Fruit fly (Drosophila melanogaster) whole organism, prepupa: Measurements from ENCODE around the gene CG14434.

Source experiments
- CG11762 ChIP-seq: fragments of 200-800 bp; sonication (Bioruptor generic); optimal IDR thresholded peaks from 3 replicates; lab custom pipeline; 2016; ENCODE audit warnings: missing biosample characterization, missing genetic modification characterization; ENCODE audit not compliant: insufficient read depth
- CG11902 ChIP-seq: fragments of 200-800 bp; sonication (Bioruptor generic); optimal IDR thresholded peaks from 3 replicates; lab custom pipeline; 2016; ENCODE audit warnings: missing biosample characterization, missing genetic modification characterization
- CG15336 ChIP-seq: fragments of 200-800 bp; sonication (Bioruptor generic); IDR thresholded peaks from 2 replicates; pipeline ENCODE4 v1.3.6; 2022; ENCODE audit warnings: missing biosample characterization, missing genetic modification characterization
- CG16779 ChIP-seq: fragments of 200-800 bp; sonication (Bioruptor generic); optimal IDR thresholded peaks from 3 replicates; lab custom pipeline; 2017; ENCODE audit warnings: missing biosample characterization, mild to moderate bottlenecking, missing genetic modification characterization
- CG32006 ChIP-seq: fragments of 200-800 bp; sonication (Bioruptor generic); optimal IDR thresholded peaks from 3 replicates; lab custom pipeline; 2017; ENCODE audit warnings: missing biosample characterization, mild to moderate bottlenecking, missing genetic modification characterization
- CG3919 ChIP-seq: fragments of 200-800 bp; sonication (Bioruptor generic); optimal IDR thresholded peaks from 3 replicates; lab custom pipeline; 2016; ENCODE audit warnings: missing biosample characterization, missing genetic modification characterization
- CG6276 ChIP-seq: fragments of 200-800 bp; sonication (Bioruptor generic); optimal IDR thresholded peaks from 2 replicates; lab custom pipeline; 2017; ENCODE audit warnings: missing biosample characterization, mild to moderate bottlenecking, missing genetic modification characterization
- CG6808 ChIP-seq: fragments of 200-800 bp; sonication (Bioruptor generic); optimal IDR thresholded peaks from 3 replicates; lab custom pipeline; 2017; ENCODE audit warnings: missing biosample characterization, missing genetic modification characterization, mild to moderate bottlenecking, moderate library complexity, missing genetic modification reagents
- CG6854 ChIP-seq: fragments of 200-800 bp; sonication (Bioruptor generic); optimal IDR thresholded peaks from 2 replicates; lab custom pipeline; 2017; ENCODE audit warnings: missing biosample characterization, mild to moderate bottlenecking, missing genetic modification characterization
- CG9139 ChIP-seq: fragments of 200-800 bp; sonication (Bioruptor generic); optimal IDR thresholded peaks from 3 replicates; lab custom pipeline; 2017; ENCODE audit warnings: missing biosample characterization, mild to moderate bottlenecking, missing genetic modification characterization
- Eip75B ChIP-seq: fragments of 200-800 bp; sonication (Bioruptor generic); optimal IDR thresholded peaks from 3 replicates; lab custom pipeline; 2016; ENCODE audit warnings: missing biosample characterization, missing genetic modification characterization
- Eip78C ChIP-seq: fragments of 200-800 bp; sonication (Bioruptor generic); peaks from one replicate; lab custom pipeline; 2016; ENCODE audit warnings: missing biosample characterization, missing genetic modification characterization
- Eip93F ChIP-seq: fragments of 200-800 bp; sonication (Bioruptor generic); optimal IDR thresholded peaks from 2 replicates; lab custom pipeline; 2016; ENCODE audit warnings: missing biosample characterization, mild to moderate bottlenecking, missing genetic modification characterization
- Hr38 ChIP-seq: sonication (Bioruptor generic); optimal IDR thresholded peaks from 2 replicates; lab custom pipeline; 2016; ENCODE audit warnings: missing biosample characterization, missing genetic modification characterization
- Hr39 ChIP-seq: fragments of 200-800 bp; sonication (Bioruptor generic); optimal IDR thresholded peaks from 2 replicates; lab custom pipeline; 2016; ENCODE audit warnings: missing biosample characterization, missing genetic modification characterization
- Hr4 ChIP-seq: fragments of 200-800 bp; sonication (Bioruptor generic); optimal IDR thresholded peaks from 3 replicates; lab custom pipeline; 2016; ENCODE audit warnings: missing biosample characterization, missing genetic modification characterization
- Smox ChIP-seq: fragments of 200-800 bp; sonication (Bioruptor generic); optimal IDR thresholded peaks from 3 replicates; lab custom pipeline; 2016; ENCODE audit warnings: missing biosample characterization, missing genetic modification characterization
- Sox102F ChIP-seq: fragments of 200-800 bp; sonication (Bioruptor generic); optimal IDR thresholded peaks from 2 replicates; lab custom pipeline; 2016; ENCODE audit warnings: missing biosample characterization, mild to moderate bottlenecking, missing genetic modification characterization
- achi ChIP-seq: fragments of 200-800 bp; sonication (Bioruptor generic); optimal IDR thresholded peaks from 3 replicates; lab custom pipeline; 2016; ENCODE audit warnings: missing biosample characterization, missing genetic modification characterization
- cyc ChIP-seq: fragments of 200-800 bp; sonication (Bioruptor generic); optimal IDR thresholded peaks from 3 replicates; lab custom pipeline; 2016; ENCODE audit warnings: missing biosample characterization, missing genetic modification characterization
- dsx ChIP-seq: fragments of 200-800 bp; optimal IDR thresholded peaks from 3 replicates; lab custom pipeline; 2019; ENCODE audit warnings: missing biosample characterization, mild to moderate bottlenecking, missing genetic modification characterization, moderate library complexity; ENCODE audit not compliant: poor library complexity, severe bottlenecking
- esn ChIP-seq: fragments of 200-800 bp; sonication (Bioruptor generic); optimal IDR thresholded peaks from 2 replicates; lab custom pipeline; 2016; ENCODE audit warnings: missing biosample characterization, mild to moderate bottlenecking, missing genetic modification characterization, moderate library complexity
- fkh ChIP-seq: fragments of 200-800 bp; sonication (Bioruptor generic); optimal IDR thresholded peaks from 3 replicates; lab custom pipeline; 2017; ENCODE audit warnings: missing biosample characterization, mild to moderate bottlenecking, missing genetic modification characterization, moderate library complexity
- lz ChIP-seq: fragments of 200-800 bp; sonication (Bioruptor generic); optimal IDR thresholded peaks from 3 replicates; lab custom pipeline; 2016; ENCODE audit warnings: missing biosample characterization, missing genetic modification characterization
- net ChIP-seq: fragments of 200-800 bp; sonication (Bioruptor generic); optimal IDR thresholded peaks from 3 replicates; lab custom pipeline; 2016; ENCODE audit warnings: missing biosample characterization, missing genetic modification characterization
- pdm3 ChIP-seq: fragments of 200-800 bp; sonication (Bioruptor generic); optimal IDR thresholded peaks from 3 replicates; lab custom pipeline; 2016; ENCODE audit warnings: missing biosample characterization, missing genetic modification characterization
- salr ChIP-seq, 2 experiments: fragments of 200-800 bp; sonication (Bioruptor generic); optimal IDR thresholded peaks; 3 replicates each; lab custom pipeline; 2016 to 2018; ENCODE audit warnings: missing biosample characterization in 2 of 2, missing genetic modification characterization in 2 of 2, mild to moderate bottlenecking in 1 of 2
- spab ChIP-seq: fragments of 200-800 bp; sonication (Bioruptor generic); optimal IDR thresholded peaks from 2 replicates; lab custom pipeline; 2017; ENCODE audit warnings: missing biosample characterization, mild to moderate bottlenecking, missing genetic modification characterization, missing genetic modification reagents
- svp ChIP-seq: fragments of 200-800 bp; sonication (Bioruptor generic); peaks from one replicate; lab custom pipeline; 2016; ENCODE audit warnings: missing biosample characterization, missing genetic modification characterization
- topi ChIP-seq: fragments of 200-800 bp; sonication (Bioruptor generic); optimal IDR thresholded peaks from 3 replicates; lab custom pipeline; 2016; ENCODE audit warnings: missing biosample characterization, missing genetic modification characterization
- vri ChIP-seq: fragments of 200-800 bp; sonication (Bioruptor generic); optimal IDR thresholded peaks from 3 replicates; lab custom pipeline; 2016; ENCODE audit warnings: missing biosample characterization, mild to moderate bottlenecking, missing genetic modification characterization

The CG14434 gene

dm6 chrX:6803312-6803794 lies 63.6 kb downstream of the CG14434 start, which contains the start of the genes C3G and pod1:
Gene C3G, minus strand, starts transcription at chrX:6803593.
Gene pod1, plus strand, starts transcription at chrX:6803684.
- TF ChIP-seq Hr38 (GFP tag; lab: Kevin White, UChicago), result no peak
- peak; percentile 28 for TF ChIP-seq lz (GFP tag; lab: Kevin White, UChicago)
- no peak for TF ChIP-seq salr (GFP tag; optimal IDR thresholded peaks at IDR 0.05; lab: Kevin White, UChicago)
- TF ChIP-seq CG3919, result peak; percentile 28
- peak; percentile 21 for TF ChIP-seq pdm3
- no peak for TF ChIP-seq CG6808 (GFP tag; lab: Kevin White, UChicago)
- peak; percentile 71 for TF ChIP-seq Eip78C (GFP tag; lab: Kevin White, UChicago)
- peak; percentile 27 for TF ChIP-seq Hr39
- no peak for TF ChIP-seq CG16779 (tag; lab: Kevin White, UChicago)
- no peak for TF ChIP-seq CG6276 (GFP tag; lab: Kevin White, UChicago)
- peak; percentile 11 for TF ChIP-seq Eip75B
- no peak for TF ChIP-seq CG11762 (GFP tag; lab: Kevin White, UChicago)
- peak; percentile 31 for TF ChIP-seq Smox
- no peak for TF ChIP-seq CG15336 (GFP tag; lab: Robert Waterston, UW)
- peak; percentile 71 for TF ChIP-seq fkh (GFP tag; lab: Kevin White, UChicago)
- peak; percentile 3 for TF ChIP-seq topi (GFP tag; lab: Kevin White, UChicago)
- TF ChIP-seq esn (GFP tag; lab: Kevin White, UChicago), result peak; percentile 19
- peak; percentile 18 for TF ChIP-seq Hr4
- TF ChIP-seq spab (GFP tag; lab: Kevin White, UChicago), result no peak
- peak; percentile 55 for TF ChIP-seq svp (GFP tag; lab: Kevin White, UChicago)
- no peak for TF ChIP-seq achi
- TF ChIP-seq vri, result peak; percentile 16
- no peak for TF ChIP-seq CG6854 (GFP tag; lab: Kevin White, UChicago)
- TF ChIP-seq CG32006 (GFP tag; lab: Kevin White, UChicago), result no peak
- no peak for TF ChIP-seq net (GFP tag; lab: Kevin White, UChicago)
- peak; percentile 56 for TF ChIP-seq Sox102F (GFP tag; lab: Kevin White, UChicago)
- TF ChIP-seq Eip93F (GFP tag; lab: Kevin White, UChicago), result peak; percentile 15
- TF ChIP-seq CG9139 (GFP tag; lab: Kevin White, UChicago), result no peak
- TF ChIP-seq cyc (GFP tag; lab: Kevin White, UChicago), result peak; percentile 31
- no peak for TF ChIP-seq CG11902 (GFP tag; lab: Kevin White, UChicago)
- peak; percentile 9 for TF ChIP-seq dsx (GFP tag; lab: Kevin White, UChicago)

- TF ChIP-seq CG6808 (GFP tag; lab: Kevin White, UChicago), result no peak
- TF ChIP-seq Eip78C (GFP tag; lab: Kevin White, UChicago), result peak; percentile 39
These were observed 64.5 kb downstream of the CG14434 start for dm6 chrX:6802376-6803080.
